Fruit fly (Drosophila melanogaster): Measurements from ENCODE around the gene Grip.

dm6 chrX:6030593-6030992 lies 64.5 kb downstream of the Grip start:
- no peak for TF ChIP-seq CG8478 (optimal IDR thresholded peaks at IDR 0.05)
- TF ChIP-seq CTCF (optimal IDR thresholded peaks at IDR 0.05): no peak

Measured in S2 (cell line).